Worm (Caenorhabditis elegans) whole organism, midembryonic: Measurements from ENCODE around the gene srg-17.

Experiments used
- T22C8.4 ChIP-seq: fragments of 200-800 bp; sonication (Bioruptor generic); IDR thresholded peaks from 2 replicates; pipeline ENCODE4 v1.3.6; 2022; ENCODE audit warnings: missing genetic modification characterization, missing compliant biosample characterization
- flt-1 ChIP-seq: fragments of 200-800 bp; sonication (Bioruptor generic); IDR thresholded peaks from 2 replicates; pipeline ENCODE4 v1.3.6; 2022; ENCODE audit warnings: missing genetic modification characterization, missing compliant biosample characterization
- klf-2 ChIP-seq: fragments of 200-800 bp; sonication (Bioruptor generic); conservative IDR thresholded peaks from 2 replicates; pipeline ENCODE4 v1.3.6; 2022; ENCODE audit warnings: missing genetic modification reagents, missing genetic modification characterization, missing compliant biosample characterization
- med-1 ChIP-seq: sonication (generic microtip); optimal IDR thresholded peaks from 2 replicates; lab custom pipeline; 2017; ENCODE audit warnings: missing genetic modification characterization, mild to moderate bottlenecking, missing compliant biosample characterization, antibody characterized with exemption, missing genetic modification reagents; ENCODE audit not compliant: insufficient read depth
- ref-1 ChIP-seq: fragments of 200-800 bp; sonication (Bioruptor generic); conservative IDR thresholded peaks from 2 replicates; pipeline ENCODE4 v1.3.6; 2022; ENCODE audit warnings: missing genetic modification reagents, missing genetic modification characterization, missing compliant biosample characterization
- ztf-23 ChIP-seq: fragments of 200-800 bp; sonication (Bioruptor generic); IDR thresholded peaks from 2 replicates; pipeline ENCODE4 v1.3.6; 2022; ENCODE audit warnings: missing genetic modification reagents, missing genetic modification characterization, missing compliant biosample characterization
- ztf-29 ChIP-seq: fragments of 200-800 bp; sonication (Bioruptor generic); IDR thresholded peaks from 2 replicates; pipeline ENCODE4 v1.3.6; 2022; ENCODE audit warnings: missing genetic modification reagents, missing genetic modification characterization, missing compliant biosample characterization

DNA sequence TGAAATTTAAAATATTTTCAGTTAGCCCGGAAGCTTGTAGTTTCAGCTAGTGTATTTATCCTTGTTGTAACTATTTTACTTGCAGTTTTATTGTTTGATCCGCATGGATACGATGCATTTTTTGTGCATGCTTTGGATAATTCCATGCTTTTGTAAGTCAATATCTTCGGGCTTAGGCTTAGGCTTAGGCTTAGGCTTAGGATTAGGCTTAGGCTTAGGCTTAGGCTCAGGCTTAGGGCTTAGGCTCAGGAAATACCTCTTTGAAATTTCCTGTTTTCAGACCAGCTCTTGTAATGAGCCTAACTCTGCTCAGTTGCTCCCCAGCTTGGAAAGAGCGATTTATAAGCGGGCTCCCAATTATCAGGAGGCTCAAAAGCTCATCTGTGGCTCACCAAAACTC lies 6.5 kb upstream of the srg-17 start, which contains the start of gene srg-16:
- no peak for TF ChIP-seq klf-2
- TF ChIP-seq T22C8.4 (GFP tag; lab: Robert Waterston, UW), result no peak
- no peak for TF ChIP-seq ztf-23 (GFP tag; lab: Robert Waterston, UW)
- TF ChIP-seq med-1, result no peak
- no peak for TF ChIP-seq ref-1 (GFP tag; lab: Robert Waterston, UW)
- TF ChIP-seq ztf-29, result no peak
- no peak for TF ChIP-seq flt-1 (GFP tag; lab: Robert Waterston, UW)
